Fruit fly (Drosophila melanogaster) ovary, adult (tissue): ENCODE data around the gene CG17032.
A peak's percentile ranks its signal among the peaks of the same experiment; 100 is the strongest.

ENCODE experiments used
- CG17801 ChIP-seq: fragments of 200-800 bp; optimal IDR thresholded peaks from 2 replicates; lab custom pipeline; 2019; ENCODE audit warnings: missing biosample characterization, mild to moderate bottlenecking, missing genetic modification characterization, moderate library complexity; ENCODE audit not compliant: partially characterized antibody

Gene CG17032

DNA sequence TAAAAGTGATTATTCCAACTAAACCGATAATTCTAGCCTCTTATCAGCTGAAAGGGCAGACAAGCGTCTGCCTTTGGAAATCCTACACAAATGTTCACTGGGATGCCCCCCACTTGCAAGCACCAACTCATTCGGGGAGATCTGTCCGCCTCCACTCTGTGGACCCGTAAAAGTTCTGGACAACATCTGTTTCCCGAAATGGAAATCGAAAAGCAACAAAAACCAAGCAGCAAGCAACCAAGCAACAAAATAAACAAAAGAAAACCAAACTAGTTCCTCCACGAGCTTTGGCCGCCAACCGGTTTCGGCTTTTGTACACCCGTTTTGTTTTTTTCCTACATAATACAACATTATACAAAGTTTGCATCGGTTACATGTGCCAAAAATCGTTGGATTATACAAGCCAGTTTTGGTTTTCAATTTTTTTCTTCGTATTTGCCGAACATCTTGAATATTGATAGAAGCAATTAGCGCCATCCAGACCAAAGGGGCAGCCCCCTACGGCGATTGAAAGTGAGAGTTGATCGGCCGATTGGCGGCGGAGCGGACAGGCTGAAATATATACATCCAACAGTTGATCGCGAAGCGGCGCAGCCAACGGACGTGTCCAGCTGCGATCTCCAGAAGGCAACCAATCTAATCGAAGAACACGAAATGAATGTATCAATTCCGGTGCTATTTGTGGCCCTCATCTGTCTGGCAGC lies at the start of gene CG17032:
Gene CG17032, plus strand, starts transcription at position 232 of the 704 bp plus-strand sequence.
- TF ChIP-seq CG17801: no peak

DNA sequence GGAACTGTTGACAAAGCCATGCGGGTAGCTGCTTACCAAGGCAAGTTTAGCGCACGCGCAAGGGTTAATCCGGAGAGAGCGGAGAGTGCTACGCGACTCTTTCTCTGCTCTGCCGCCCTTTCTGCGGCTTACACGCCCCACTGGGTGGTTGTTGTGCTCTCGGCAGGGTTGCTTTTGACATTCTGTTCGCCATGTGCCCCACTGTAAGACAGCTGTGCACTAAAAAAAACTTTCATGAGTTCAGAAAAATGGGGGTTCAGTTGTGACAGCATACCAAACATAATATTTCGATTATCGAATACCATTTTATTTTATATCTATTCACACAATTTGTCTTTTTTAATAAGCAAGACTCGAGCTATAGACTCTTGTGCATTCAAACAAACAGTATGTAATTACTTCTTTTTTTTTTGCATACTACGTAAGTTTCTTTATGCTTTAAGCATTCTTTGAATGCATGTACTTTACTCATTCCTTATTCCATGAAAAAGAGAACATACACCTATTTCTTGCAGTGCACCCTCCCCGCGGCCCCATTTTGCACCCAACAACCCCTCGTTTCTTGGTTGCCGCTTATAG lies 37.5 kb upstream of the CG17032 start:
- TF ChIP-seq CG17801: no peak

DNA sequence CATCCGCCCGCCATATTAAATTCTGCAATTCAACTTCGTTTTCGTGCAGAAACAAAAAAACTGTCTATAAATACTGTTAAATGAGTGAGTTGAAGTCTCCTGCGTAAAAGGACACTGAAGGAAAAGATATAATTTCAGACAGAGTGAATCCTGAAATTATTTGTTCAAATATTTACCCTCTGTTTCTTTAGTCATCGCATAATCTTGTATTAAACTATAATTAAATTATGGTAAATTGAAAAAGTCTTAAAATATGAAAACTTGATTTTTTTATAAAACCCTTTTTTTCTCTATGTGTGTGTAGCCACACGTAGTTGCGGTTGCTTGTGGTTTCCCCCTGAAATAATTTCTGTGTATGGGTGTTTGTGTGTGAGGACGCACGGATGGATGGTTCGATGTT lies 35.3 kb upstream of the CG17032 start:
- no peak for TF ChIP-seq CG17801

DNA sequence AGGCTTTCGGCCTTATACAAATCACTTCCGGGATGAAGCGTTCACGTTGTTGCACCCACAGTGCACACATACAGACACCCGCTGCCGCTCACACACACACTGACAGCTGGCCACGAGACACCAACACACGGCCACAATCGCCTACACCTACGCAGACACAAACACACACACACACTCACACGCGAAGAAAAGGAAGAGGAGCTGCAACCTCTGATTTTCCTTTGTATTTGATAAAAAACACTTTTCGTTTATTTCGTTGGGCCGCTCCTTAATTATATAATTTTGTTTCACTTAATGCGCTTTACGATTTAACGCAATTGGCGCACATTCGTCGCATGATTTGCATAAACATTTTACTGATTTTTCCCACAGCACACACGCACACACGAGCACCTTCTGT lies 34.3 kb upstream of the CG17032 start:
- TF ChIP-seq CG17801: no peak

DNA sequence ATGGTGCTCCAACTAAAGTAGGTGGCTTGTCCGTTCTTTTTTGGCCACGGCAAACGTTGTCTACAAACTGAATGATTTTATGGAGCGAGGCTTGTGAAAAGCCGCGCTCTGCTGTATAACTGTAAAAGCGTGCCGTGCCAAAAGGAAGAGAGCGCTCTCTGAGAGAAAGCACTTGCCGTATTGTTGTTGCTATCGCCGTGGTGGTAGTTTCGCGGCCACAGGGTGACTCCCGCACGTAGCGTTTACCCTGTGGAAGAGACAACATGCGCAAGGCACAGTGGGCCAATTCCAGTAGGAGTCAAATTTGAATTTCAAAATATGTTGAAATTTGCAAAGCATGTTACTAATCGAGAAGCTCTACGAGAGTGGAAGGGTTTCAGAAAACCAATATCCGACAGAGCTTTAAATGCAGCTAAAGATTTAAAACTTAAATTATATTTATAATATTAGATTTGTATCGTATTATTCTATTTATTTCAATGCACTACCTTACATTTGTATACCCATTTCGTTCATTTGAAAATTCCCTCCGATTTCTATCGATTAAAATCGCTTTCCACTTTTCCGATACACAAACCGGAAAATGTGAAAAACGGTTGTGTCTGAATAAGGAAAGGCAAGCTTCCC lies 33.7 kb upstream of the CG17032 start, which contains the start of gene sff:
Gene sff, minus strand, starts transcription at position 51 of the 627 bp plus-strand sequence.
- peak; percentile 66 for TF ChIP-seq CG17801

DNA sequence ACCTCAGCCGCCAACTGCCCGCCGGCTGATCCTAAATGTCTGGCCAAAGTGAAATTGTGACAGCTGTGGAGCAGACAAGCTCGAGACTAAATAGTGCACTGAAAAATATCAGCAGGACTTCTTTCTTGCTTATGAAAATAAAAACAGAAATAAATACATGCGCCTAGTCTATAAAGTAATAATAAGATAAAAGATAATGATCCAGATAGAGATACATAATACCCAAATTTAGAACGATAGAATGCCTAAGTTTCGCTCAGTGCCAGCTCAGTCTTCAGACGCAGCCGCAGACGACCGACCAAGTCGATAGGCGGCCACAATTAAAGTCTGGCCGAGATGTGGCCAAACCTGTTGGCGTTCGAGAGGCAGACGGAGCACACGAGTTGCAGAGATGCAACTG lies 17.8 kb upstream of the CG17032 start:
- TF ChIP-seq CG17801: no peak

DNA sequence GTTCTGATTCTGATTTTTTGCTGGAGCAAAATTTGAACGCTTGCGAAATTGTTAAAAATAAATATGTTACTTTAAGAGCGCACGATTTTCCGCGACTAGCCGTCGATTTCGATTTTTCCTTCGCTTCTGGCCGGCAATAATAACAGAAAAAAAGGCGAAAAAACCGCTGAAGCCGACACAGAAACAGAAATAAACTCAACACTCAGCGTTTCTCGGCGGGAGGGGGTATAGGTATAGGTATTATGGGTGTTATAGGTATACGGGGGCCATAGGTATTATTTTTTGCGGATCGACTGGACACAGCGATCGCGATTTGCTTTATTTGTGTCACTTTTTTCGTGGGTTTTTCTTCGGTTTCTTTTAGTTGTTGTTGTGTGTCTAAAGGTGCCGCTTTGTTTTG lies 6.4 kb upstream of the CG17032 start:
- peak; percentile 17 for TF ChIP-seq CG17801

DNA sequence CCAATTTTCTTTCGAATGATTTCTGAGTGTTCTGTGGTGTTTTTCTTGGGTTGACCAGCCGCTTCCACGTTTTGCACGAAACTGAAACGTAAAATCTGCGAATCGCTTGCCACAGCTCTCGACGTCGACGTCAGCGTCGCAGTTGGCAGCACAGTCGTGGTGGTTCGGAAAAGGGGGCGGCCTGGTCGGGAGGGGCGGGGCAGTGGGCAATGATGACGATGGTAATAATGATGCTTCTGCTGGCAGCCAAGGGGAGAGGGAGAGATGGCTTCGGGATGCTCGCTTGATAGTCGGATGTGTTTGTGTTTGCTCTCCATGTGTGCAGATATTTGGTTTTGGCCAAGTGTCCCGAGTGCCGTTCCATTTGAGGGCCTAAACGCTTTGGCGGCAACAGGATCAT lies 5.7 kb upstream of the CG17032 start:
- no peak for TF ChIP-seq CG17801

DNA sequence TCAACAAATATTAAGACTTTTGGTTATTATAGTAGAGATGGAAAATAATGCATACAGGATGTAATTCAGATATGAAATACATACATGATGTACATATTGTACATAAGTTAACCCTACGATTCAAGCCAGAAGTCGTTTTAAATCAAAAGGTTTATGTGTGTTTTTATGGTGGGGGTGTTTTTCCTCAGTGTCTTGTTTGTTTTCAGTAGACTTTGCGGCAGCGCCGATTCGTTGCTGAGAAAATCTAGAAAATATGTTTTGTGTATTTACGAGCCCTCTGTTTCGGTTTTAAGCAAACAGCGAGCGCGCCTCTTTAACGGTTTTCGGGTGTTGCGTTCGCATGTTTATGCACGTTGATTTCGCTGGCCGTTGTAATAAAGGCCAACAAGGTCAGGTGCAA lies 4.8 kb upstream of the CG17032 start:
- TF ChIP-seq CG17801: no peak

DNA sequence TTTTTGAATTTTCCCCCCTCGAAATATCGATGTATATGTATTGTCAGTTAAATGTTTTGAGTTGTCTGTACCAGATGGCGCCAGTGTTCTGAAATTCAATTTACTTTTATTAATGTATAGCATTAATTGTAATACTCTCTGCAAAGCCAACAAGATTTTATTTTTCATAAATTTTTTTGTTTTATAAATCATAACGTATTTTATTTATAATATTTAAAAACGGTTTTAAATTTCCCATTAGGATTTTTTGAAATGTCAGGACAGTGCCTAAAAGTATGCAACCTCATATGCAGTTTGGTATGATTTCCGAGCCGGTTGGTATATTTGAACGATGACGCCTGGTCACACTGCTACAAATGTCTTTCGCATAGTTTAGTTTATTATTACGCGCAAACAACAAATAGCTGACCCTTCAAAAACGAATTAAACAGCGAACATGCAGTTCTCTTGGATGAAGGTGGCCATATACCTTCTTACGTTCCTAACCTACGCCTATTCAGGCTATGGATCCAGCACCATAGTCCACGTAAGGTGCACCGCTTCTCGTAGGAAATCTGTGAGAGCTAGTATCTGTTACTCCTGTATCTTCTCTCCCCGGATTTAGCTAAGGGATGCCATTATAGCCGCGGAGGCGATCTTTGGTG lies 3.7 kb upstream of the CG17032 start, which contains the start of the genes Pka-C3 and GXIVsPLA2:
Gene Pka-C3, minus strand, starts transcription at position 14 of the 644 bp plus-strand sequence.
Gene GXIVsPLA2, plus strand, starts transcription at position 313 of the 644 bp plus-strand sequence.
- TF ChIP-seq CG17801: no peak

DNA sequence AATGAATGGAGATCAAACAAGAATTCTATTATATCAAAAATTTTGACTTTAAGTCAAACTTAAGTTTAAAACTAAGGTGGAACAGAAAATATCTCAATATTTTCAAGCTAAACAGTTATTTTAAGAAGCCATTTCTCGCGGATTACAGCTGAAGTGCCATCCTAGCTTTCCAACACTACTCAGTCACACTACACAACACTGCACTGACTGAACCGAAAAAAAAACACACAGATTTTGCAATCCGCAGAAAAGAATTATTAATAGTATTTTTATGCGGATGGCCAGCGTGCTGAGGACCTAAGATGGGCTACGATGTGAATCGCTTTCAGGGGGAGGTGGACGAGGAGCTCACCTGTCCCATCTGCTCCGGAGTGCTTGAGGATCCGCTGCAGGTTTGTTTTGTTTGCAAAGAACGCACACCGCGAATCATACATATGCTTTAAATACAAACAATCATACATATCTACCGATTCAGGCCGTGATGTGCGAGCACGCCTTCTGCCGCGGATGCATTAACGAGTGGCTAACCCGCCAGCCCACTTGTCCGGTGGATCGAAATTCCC lies 2.1 kb upstream of the CG17032 start, which contains the start of gene elgi:
Gene elgi, plus strand, starts transcription at position 103 of the 563 bp plus-strand sequence.
- TF ChIP-seq CG17801: peak; percentile 47

DNA sequence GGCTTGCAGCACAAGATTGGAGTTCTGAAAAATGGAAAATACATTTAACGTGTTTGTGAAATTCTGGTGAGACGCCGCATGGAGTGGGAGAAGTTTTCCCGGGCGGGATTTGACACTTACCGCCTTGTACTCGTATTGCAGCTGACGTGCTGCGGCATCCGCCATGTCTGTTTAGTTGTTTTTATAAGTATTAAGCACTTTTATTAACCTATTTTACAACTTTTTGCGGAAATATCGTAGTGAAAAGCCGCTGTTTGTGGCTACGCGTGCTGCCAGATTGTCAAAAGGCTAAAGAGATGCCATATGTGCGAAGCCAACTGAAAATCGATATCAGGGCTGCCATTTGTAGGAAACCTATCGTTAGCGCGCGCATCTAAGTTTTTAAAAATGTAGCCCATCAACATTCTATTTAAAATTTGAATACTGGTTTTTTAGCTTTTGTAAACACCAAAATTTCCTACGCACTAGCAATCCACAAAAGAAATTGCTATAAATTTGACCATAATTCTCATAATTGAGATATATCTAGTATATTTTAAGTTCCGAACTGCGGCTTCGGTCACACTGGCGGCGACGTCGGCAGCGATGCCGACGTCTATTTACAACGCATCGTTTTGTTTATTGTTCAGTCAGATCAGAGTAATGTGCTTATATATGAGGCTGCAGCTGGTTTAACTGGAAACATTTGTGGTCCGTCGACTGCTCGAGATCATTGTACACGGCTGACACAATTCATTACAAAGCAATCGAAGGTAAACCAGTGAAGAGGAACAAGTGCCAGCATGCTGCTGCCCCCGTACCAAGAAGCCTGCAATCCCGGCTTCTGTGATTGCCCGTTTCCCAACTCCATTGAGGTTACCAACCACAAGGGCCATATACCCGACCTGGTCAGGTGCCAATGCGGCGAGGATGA lies 9.2 kb downstream of the CG17032 start, which contains the start of the genes Brr2 and CG10516:
Gene Brr2, minus strand, starts transcription at position 285 of the 913 bp plus-strand sequence.
Gene CG10516, plus strand, starts transcription at position 617 of the 913 bp plus-strand sequence.
- no peak for TF ChIP-seq CG17801

DNA sequence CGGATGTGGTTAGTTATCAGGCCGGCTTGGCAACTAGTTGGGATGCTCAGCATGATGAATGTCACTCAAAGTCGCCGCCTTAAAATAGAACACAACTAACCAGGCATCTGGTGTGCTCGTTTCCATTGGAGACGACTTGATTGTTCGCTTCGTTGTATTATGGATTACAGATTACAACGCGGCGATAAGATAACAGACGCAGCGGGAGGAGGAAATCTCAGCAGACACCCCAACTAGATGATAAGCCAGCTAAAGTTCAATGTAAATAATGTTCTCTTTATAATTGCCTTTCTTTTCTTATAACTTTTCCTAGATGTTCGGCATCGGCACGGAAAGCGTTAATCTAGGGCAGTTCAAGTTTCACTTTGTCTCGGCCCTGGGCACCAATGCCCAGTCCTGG lies 10.0 kb downstream of the CG17032 start:
- no peak for TF ChIP-seq CG17801

DNA sequence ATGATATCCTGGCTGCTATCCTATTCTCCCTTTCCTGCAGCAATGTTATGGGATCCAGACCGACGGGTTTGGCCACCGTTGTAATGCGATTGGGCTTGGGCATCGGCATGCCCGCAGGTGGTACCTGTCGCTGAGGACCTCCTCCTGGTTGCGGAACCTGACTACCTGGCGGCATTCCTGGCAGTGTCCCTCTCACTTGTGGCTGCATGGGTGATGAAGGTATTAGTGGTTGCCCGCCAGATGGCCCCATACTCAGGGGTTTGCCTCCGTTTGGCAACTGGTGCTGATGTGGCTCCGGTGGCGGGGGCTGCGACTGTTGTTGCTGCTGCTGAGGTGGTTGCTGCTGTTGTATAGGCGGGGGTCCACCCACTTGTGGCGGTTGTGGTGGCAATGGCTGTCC lies 15.5 kb downstream of the CG17032 start:
- no peak for TF ChIP-seq CG17801

DNA sequence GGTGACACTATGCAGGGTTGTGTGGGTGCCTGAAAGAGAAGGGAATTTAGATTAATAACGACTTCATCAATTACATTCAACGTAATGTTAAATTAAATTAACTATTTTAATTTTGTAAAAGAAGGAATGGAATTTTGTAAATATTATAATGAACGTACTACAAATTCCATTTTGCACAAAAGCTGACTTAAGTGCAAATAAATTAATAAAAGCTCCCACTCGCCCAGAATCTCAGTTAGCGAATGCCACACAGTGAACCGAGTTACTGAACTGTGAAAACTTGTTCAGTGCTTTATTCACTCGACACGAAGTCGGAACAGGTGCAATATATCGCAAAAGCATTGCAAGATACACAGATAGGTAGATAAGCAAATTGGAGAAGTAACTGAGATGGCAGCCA lies 16.4 kb downstream of the CG17032 start, which contains the start of gene CG17026:
Gene CG17026, plus strand, starts transcription at position 301 of the 400 bp plus-strand sequence.
- no peak for TF ChIP-seq CG17801
